Worm (Caenorhabditis elegans) whole organism, early embryonic: Measurements from ENCODE around the gene C50E3.11.

Experiments used
- B0310.2 ChIP-seq: sonication (generic microtip); optimal IDR thresholded peaks from 2 replicates; lab custom pipeline; 2016; ENCODE audit warnings: mild to moderate bottlenecking, missing genetic modification characterization, missing compliant biosample characterization
- ama-1 ChIP-seq: fragments of 150-350 bp; optimal IDR thresholded peaks from 2 replicates; lab custom pipeline; 2014
- ceh-36 ChIP-seq: sonication (generic microtip); optimal IDR thresholded peaks from 2 replicates; lab custom pipeline; 2016; ENCODE audit warnings: missing genetic modification characterization, inconsistent platforms, missing compliant biosample characterization
- flt-1 ChIP-seq: fragments of 200-800 bp; sonication (Bioruptor generic); IDR thresholded peaks from 2 replicates; pipeline ENCODE4 v1.3.6; 2022; ENCODE audit warnings: missing genetic modification characterization, missing compliant biosample characterization
- hmbx-1 ChIP-seq: sonication (generic microtip); optimal IDR thresholded peaks from 2 replicates; lab custom pipeline; 2016; ENCODE audit warnings: mild to moderate bottlenecking, missing genetic modification characterization, missing compliant biosample characterization
- hmg-4 ChIP-seq: fragments of 200-800 bp; sonication (Bioruptor generic); optimal IDR thresholded peaks from 2 replicates; lab custom pipeline; 2018; ENCODE audit warnings: mild to moderate bottlenecking, missing genetic modification characterization, missing compliant biosample characterization
- hnd-1 ChIP-seq: sonication (generic microtip); optimal IDR thresholded peaks from 2 replicates; lab custom pipeline; 2016; ENCODE audit warnings: missing genetic modification characterization, missing compliant biosample characterization
- pes-1 ChIP-seq: fragments of 200-800 bp; sonication (Bioruptor generic); IDR thresholded peaks from 2 replicates; pipeline ENCODE4 v1.3.6; 2022; ENCODE audit warnings: missing genetic modification reagents, missing genetic modification characterization, missing compliant biosample characterization
- scrt-1 ChIP-seq: fragments of 200-800 bp; sonication (Bioruptor generic); IDR thresholded peaks from 2 replicates; pipeline ENCODE4 v1.3.6; 2022; ENCODE audit warnings: missing genetic modification characterization, missing compliant biosample characterization
- tra-4 ChIP-seq: sonication (generic microtip); optimal IDR thresholded peaks from 2 replicates; lab custom pipeline; 2017; ENCODE audit warnings: missing genetic modification characterization, missing compliant biosample characterization

- TF ChIP-seq scrt-1 (GFP tag; lab: Robert Waterston, UW), result no peak
- no peak for TF ChIP-seq ama-1 (lab: Kevin White, UChicago)
- TF ChIP-seq hmbx-1 (tag; lab: Kevin White, UChicago), result no peak
- no peak for TF ChIP-seq tra-4
- no peak for TF ChIP-seq pes-1
- no peak for TF ChIP-seq hmg-4 (GFP tag; lab: Kevin White, UChicago)
- TF ChIP-seq ceh-36 (tag; lab: Kevin White, UChicago), result no peak
- no peak for TF ChIP-seq flt-1
- no peak for TF ChIP-seq hnd-1 (tag; lab: Kevin White, UChicago)
- TF ChIP-seq B0310.2 (tag; lab: Kevin White, UChicago), result no peak
Observed at ce11 chrV:7590454-7590853, 12.8 kb downstream of the C50E3.11 start, which contains the start of gene C50E3.6.
